Worm (Caenorhabditis elegans) whole organism, L2 larva: ENCODE data around the gene K10D11.6.

Experiments
- blmp-1 ChIP-seq: sonication (generic microtip); optimal IDR thresholded peaks from 2 replicates; lab custom pipeline; 2017; ENCODE audit warnings: missing genetic modification characterization, mild to moderate bottlenecking, missing compliant biosample characterization, antibody characterized with exemption, moderate library complexity; ENCODE audit not compliant: insufficient read depth
- fos-1 ChIP-seq: fragments of 150-350 bp; optimal IDR thresholded peaks from 2 replicates; lab custom pipeline; 2014; ENCODE audit warnings: missing biosample characterization, missing genetic modification characterization
- nhr-25 ChIP-seq: fragments of 150-350 bp; sonication (generic microtip); optimal IDR thresholded peaks from 3 replicates; lab custom pipeline; 2014; ENCODE audit warnings: missing biosample characterization, missing genetic modification characterization

ce11 chrIV:13027801-13028641 lies 38.8 kb upstream of the K10D11.6 start:
- TF ChIP-seq blmp-1 (tag; lab: Kevin White, UChicago) (no peak), nhr-25 (tag; lab: Kevin White, UChicago) (no peak), fos-1 (tag; lab: Kevin White, UChicago) (no peak)
